Worm (Caenorhabditis elegans): Measurements from ENCODE around the gene col-124.

Gene col-124

DNA sequence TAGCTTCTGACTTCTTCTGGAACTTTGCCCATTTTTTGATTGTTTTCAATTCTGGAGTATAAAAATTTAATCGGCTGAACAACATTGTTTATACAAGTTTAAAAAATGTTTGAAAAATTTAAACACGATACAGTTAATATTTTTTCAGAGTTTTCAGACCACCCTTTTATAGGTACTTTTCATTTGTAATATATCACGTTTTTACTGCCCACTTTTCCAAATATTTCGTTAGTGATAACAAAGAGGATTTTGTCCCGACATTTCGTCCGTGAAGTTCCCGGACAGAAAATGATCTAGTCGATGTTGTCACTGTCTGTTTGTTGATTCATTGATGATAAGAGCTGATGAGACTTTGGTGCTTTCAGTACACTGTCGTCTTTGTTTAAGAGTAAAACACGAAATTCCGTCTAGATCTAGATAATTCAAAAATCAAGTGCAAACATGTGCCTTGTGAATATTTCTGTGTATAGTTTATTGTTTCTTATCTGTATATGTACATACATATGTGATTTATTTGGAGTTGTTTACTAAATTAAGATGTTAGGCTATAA lies 19.1 kb downstream of the col-124 start, which contains the start of gene ech-9:
ech-9 (minus strand) TSS at position 51 of the 551 bp plus-strand sequence.
- TF ChIP-seq scrt-1 (GFP tag; IDR thresholded peaks at IDR 0.05) (no peak), ama-1 (optimal IDR thresholded peaks at IDR 0.05) (no peak), tbx-11 (GFP tag; IDR thresholded peaks at IDR 0.05) (no peak), ceh-13 (GFP tag; optimal IDR thresholded peaks at IDR 0.05) (no peak), tra-4 (tag; optimal IDR thresholded peaks at IDR 0.05) (no peak), hnd-1 (tag; optimal IDR thresholded peaks at IDR 0.05) (no peak), B0310.2 (tag; optimal IDR thresholded peaks at IDR 0.05) (no peak), ets-7 (tag; optimal IDR thresholded peaks at IDR 0.05) (no peak), ceh-36 (tag; optimal IDR thresholded peaks at IDR 0.05) (no peak), hmbx-1 (tag; optimal IDR thresholded peaks at IDR 0.05) (no peak), pes-1 (GFP tag; IDR thresholded peaks at IDR 0.05) (no peak), flt-1 (GFP tag; IDR thresholded peaks at IDR 0.05) (no peak), sea-1 (GFP tag; conservative IDR thresholded peaks at IDR 0.05) (no peak)

DNA sequence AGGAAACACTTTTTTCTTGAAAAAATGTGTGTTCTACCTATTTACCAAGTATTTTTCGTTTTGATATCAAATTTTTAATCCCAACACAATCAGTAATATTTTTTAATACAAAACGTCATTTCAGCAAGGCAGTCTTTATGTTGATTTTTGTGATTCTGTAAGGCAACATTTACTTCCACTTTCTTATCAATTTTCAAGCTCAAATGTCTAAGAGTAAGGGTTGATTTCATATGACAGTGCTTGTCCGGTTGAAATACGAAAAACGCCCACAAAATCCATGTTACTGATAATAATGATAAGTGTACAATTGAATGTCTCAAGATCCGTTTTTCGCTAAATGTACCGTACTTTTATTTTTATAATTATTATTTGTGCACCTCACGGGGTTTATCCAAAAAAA lies 19.9 kb downstream of the col-124 start:
- TF ChIP-seq sea-1 (GFP tag; conservative IDR thresholded peaks at IDR 0.05), result no peak
- no peak for TF ChIP-seq ceh-36 (tag; optimal IDR thresholded peaks at IDR 0.05)
- TF ChIP-seq ceh-13 (GFP tag; optimal IDR thresholded peaks at IDR 0.05), result no peak
- no peak for TF ChIP-seq flt-1 (GFP tag; IDR thresholded peaks at IDR 0.05)
- TF ChIP-seq ets-7 (tag; optimal IDR thresholded peaks at IDR 0.05), result no peak
- no peak for TF ChIP-seq F13C5.2 (tag; optimal IDR thresholded peaks at IDR 0.05)
- TF ChIP-seq hmbx-1 (tag; optimal IDR thresholded peaks at IDR 0.05), result no peak
- TF ChIP-seq pes-1 (GFP tag; IDR thresholded peaks at IDR 0.05), result no peak
- TF ChIP-seq tbx-37 (GFP tag; conservative IDR thresholded peaks at IDR 0.05), result no peak

DNA sequence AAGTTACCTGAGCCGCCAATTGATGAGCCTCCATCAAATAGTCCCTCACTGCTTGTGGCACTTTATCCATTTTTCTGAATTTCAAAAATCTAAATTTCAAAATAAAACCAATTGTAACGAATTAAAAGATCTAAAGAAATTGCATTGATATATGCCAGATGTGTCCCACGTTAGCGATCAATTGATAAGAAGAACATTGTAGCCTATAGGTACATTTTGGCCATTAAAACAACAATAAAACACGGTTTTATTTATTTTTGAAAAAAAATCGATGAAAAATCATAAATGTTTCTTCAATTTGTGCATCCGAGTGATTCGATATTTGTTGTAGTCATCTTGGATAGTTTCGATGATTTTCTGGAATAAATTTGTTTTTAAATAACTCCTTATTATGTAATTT lies 22.8 kb downstream of the col-124 start, which contains the start of gene ech-8:
ech-8 (minus strand) TSS at position 132 of the 400 bp plus-strand sequence.
- no peak for TF ChIP-seq ets-7 (tag; optimal IDR thresholded peaks at IDR 0.05)
- no peak for TF ChIP-seq hmbx-1 (tag; optimal IDR thresholded peaks at IDR 0.05)

DNA sequence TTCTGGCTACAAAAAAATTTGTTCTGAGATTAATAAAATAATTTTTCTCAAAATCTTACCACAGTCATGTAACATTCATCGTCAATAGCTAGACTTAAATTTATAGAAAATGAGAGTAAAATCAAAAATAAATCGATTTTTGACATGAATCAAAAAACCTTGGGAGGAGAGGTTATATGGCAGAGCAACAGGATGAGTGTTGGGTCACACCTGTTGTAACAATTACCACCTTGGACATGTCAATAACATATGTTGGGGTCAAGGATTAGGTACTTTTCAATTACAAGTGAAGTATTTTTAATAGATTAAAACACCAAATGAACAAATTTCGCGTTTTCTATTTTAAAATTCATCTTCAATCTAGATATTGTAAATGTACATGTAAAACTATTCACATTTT lies 25.4 kb downstream of the col-124 start, which contains the start of gene lipl-7:
lipl-7 (minus strand) TSS at position 165 of the 400 bp plus-strand sequence.
- TF ChIP-seq tbx-37 (GFP tag; conservative IDR thresholded peaks at IDR 0.05) (no peak), aly-1 (tag; optimal IDR thresholded peaks at IDR 0.05) (no peak), B0310.2 (tag; optimal IDR thresholded peaks at IDR 0.05) (no peak), ets-7 (tag; optimal IDR thresholded peaks at IDR 0.05) (no peak), ceh-36 (tag; optimal IDR thresholded peaks at IDR 0.05) (no peak), hmg-4 (GFP tag; optimal IDR thresholded peaks at IDR 0.05) (no peak)

DNA sequence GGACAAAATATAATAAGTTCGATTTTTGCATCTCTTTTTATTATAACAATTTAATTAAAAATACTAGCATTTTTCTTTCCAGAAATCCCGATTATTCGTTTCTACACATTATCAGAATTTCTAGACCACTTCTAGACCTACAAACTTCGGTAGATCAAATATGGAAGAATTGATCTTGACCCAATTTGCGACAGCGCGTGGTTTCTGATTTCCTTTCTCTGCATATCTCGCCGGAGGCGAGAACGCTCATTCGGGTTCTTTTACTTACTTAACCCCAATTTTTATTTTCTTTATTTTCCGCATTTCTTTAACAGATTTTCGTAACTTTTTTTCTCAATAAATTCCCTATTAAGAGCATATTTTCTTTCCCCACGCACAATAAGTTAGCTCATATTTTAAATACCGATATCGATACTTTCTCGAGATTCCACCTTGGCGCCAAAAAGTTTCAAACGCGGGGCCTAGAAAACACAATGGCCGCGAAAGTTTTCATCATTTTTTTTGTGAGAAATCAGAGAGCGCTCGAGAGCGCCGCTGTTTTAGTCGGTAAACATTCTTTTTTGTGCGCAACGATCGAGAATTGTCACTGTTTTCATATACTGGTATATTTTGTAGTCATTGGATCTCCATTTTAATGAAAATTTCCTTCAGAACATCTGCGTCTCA lies 26.3 kb downstream of the col-124 start:
- TF ChIP-seq tbx-37 (GFP tag; conservative IDR thresholded peaks at IDR 0.05) (no peak), scrt-1 (GFP tag; IDR thresholded peaks at IDR 0.05) (no peak), flt-1 (GFP tag; IDR thresholded peaks at IDR 0.05) (no peak), B0310.2 (tag; optimal IDR thresholded peaks at IDR 0.05) (no peak), ets-7 (tag; optimal IDR thresholded peaks at IDR 0.05) (no peak), hmbx-1 (tag; optimal IDR thresholded peaks at IDR 0.05) (no peak), hnd-1 (tag; optimal IDR thresholded peaks at IDR 0.05) (no peak), tra-4 (tag; optimal IDR thresholded peaks at IDR 0.05) (no peak), ama-1 (optimal IDR thresholded peaks at IDR 0.05) (no peak), ceh-36 (tag; optimal IDR thresholded peaks at IDR 0.05) (no peak)

DNA sequence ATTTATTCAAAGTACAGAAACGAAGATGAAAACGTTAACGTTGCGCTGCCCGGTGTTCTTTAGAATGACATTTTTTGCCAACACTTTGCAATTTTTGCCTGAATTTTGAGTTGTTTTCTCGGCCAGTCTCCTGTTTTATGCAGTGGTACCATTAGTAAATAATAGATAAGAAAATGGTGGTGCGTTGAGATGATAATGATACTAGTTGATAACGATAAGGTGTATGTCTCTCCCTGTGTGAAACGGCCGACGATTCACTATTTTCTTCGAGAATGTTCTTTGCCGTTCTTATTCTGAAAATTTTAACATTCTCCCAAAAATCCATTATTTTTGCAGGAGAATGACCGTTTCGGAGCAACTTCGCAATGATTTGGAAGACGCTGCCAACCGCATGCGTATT lies 27.0 kb downstream of the col-124 start, which contains the start of gene tkt-1:
tkt-1 (plus strand) TSS at position 337 of the 400 bp plus-strand sequence.
- TF ChIP-seq aly-1 (tag; optimal IDR thresholded peaks at IDR 0.05), result no peak
- no peak for TF ChIP-seq sea-1 (GFP tag; conservative IDR thresholded peaks at IDR 0.05)
- TF ChIP-seq hnd-1 (tag; optimal IDR thresholded peaks at IDR 0.05), result no peak
- no peak for TF ChIP-seq flt-1 (GFP tag; IDR thresholded peaks at IDR 0.05)
- TF ChIP-seq scrt-1 (GFP tag; IDR thresholded peaks at IDR 0.05), result no peak
- TF ChIP-seq ama-1 (optimal IDR thresholded peaks at IDR 0.05), result no peak
- no peak for TF ChIP-seq tra-4 (tag; optimal IDR thresholded peaks at IDR 0.05)
- no peak for TF ChIP-seq ceh-36 (tag; optimal IDR thresholded peaks at IDR 0.05)
- no peak for TF ChIP-seq ceh-13 (GFP tag; optimal IDR thresholded peaks at IDR 0.05)
- TF ChIP-seq F13C5.2 (tag; optimal IDR thresholded peaks at IDR 0.05), result no peak
- TF ChIP-seq hmbx-1 (tag; optimal IDR thresholded peaks at IDR 0.05), result no peak
- no peak for TF ChIP-seq pes-1 (GFP tag; IDR thresholded peaks at IDR 0.05)
- TF ChIP-seq B0310.2 (tag; optimal IDR thresholded peaks at IDR 0.05), result no peak
- TF ChIP-seq ets-7 (tag; optimal IDR thresholded peaks at IDR 0.05), result no peak
- TF ChIP-seq tbx-11 (GFP tag; IDR thresholded peaks at IDR 0.05), result no peak
- no peak for TF ChIP-seq hmg-4 (GFP tag; optimal IDR thresholded peaks at IDR 0.05)
- no peak for TF ChIP-seq tbx-37 (GFP tag; conservative IDR thresholded peaks at IDR 0.05)

DNA sequence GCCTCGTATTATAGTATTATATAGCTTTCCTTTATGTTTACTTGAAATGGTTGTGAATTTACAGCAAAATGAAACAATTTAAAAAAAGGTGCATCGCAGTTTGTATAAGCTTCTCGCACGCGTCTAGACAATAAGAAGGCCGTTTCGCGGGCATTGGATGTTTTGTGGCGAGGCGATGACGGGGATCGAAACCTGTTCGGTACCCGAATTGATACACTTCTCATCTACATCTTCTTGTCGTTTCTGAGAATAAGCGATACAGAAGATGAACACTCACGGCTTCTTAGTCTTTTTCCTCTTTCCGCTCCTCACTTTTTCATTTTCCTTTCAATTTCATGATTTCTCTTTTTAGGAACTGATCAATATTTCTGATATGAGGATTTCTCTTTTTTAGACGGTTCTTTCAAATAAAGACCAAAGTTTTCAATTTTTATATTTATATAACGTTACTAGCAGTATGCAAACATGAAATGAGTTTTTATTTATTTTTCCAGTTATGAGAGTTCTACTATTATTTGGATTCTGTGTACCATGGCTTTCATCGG lies 29.5 kb downstream of the col-124 start, which contains the start of gene F01G10.10:
F01G10.10 (plus strand) TSS at position 495 of the 545 bp plus-strand sequence.
- no peak for TF ChIP-seq scrt-1 (GFP tag; IDR thresholded peaks at IDR 0.05)
- TF ChIP-seq ceh-36 (tag; optimal IDR thresholded peaks at IDR 0.05), result no peak
- TF ChIP-seq ceh-13 (GFP tag; optimal IDR thresholded peaks at IDR 0.05), result no peak
- no peak for TF ChIP-seq hnd-1 (tag; optimal IDR thresholded peaks at IDR 0.05)
- no peak for TF ChIP-seq tra-4 (tag; optimal IDR thresholded peaks at IDR 0.05)
- no peak for TF ChIP-seq sea-1 (GFP tag; conservative IDR thresholded peaks at IDR 0.05)
- TF ChIP-seq B0310.2 (tag; optimal IDR thresholded peaks at IDR 0.05), result no peak
- no peak for TF ChIP-seq tbx-37 (GFP tag; conservative IDR thresholded peaks at IDR 0.05)
- TF ChIP-seq F13C5.2 (tag; optimal IDR thresholded peaks at IDR 0.05), result no peak
- TF ChIP-seq ama-1 (optimal IDR thresholded peaks at IDR 0.05), result no peak
- no peak for TF ChIP-seq hmbx-1 (tag; optimal IDR thresholded peaks at IDR 0.05)
- no peak for TF ChIP-seq pes-1 (GFP tag; IDR thresholded peaks at IDR 0.05)
- no peak for TF ChIP-seq aly-1 (tag; optimal IDR thresholded peaks at IDR 0.05)
- no peak for TF ChIP-seq hmg-4 (GFP tag; optimal IDR thresholded peaks at IDR 0.05)
- no peak for TF ChIP-seq ets-7 (tag; optimal IDR thresholded peaks at IDR 0.05)
- no peak for TF ChIP-seq flt-1 (GFP tag; IDR thresholded peaks at IDR 0.05)
- no peak for TF ChIP-seq tbx-11 (GFP tag; IDR thresholded peaks at IDR 0.05)

Measured in whole organism, early embryonic.